Fruit fly (Drosophila melanogaster) whole organism, embryonic: ENCODE measurements around the gene DEF8.
A peak's percentile ranks its signal among the peaks of the same experiment; 100 is the strongest.

Source experiments
- Atf-2 ChIP-seq: fragments of 200-800 bp; sonication (Bioruptor generic); optimal IDR thresholded peaks from 2 replicates; lab custom pipeline; 2016; ENCODE audit warnings: missing biosample characterization, missing genetic modification characterization
- B-H1 ChIP-seq: fragments of 200-800 bp; sonication (Bioruptor generic); IDR thresholded peaks from 3 replicates; pipeline ENCODE4 v1.3.6; 2022; ENCODE audit warnings: missing biosample characterization, missing genetic modification characterization
- Bdp1 ChIP-seq: fragments of 200-800 bp; sonication (Bioruptor generic); optimal IDR thresholded peaks from 3 replicates; lab custom pipeline; 2016; ENCODE audit warnings: missing biosample characterization, missing genetic modification characterization
- CG10274 ChIP-seq: fragments of 200-800 bp; sonication (Bioruptor generic); optimal IDR thresholded peaks from 3 replicates; lab custom pipeline; 2017; ENCODE audit warnings: missing biosample characterization, mild to moderate bottlenecking, missing genetic modification characterization
- CG10654 ChIP-seq: fragments of 200-800 bp; sonication (Bioruptor generic); optimal IDR thresholded peaks from 2 replicates; lab custom pipeline; 2016; ENCODE audit warnings: missing biosample characterization, missing genetic modification characterization
- CG11085 ChIP-seq: fragments of 200-800 bp; sonication (Bioruptor generic); IDR thresholded peaks from 2 replicates; pipeline ENCODE4 v1.3.6; 2022; ENCODE audit warnings: missing biosample characterization, missing genetic modification characterization
- CG11247 ChIP-seq: fragments of 200-800 bp; sonication (Bioruptor generic); IDR thresholded peaks from 2 replicates; pipeline ENCODE4 v1.3.6; 2022; ENCODE audit warnings: missing biosample characterization, missing genetic modification characterization
- CG12155 ChIP-seq: fragments of 200-800 bp; sonication (Bioruptor generic); optimal IDR thresholded peaks from 3 replicates; lab custom pipeline; 2016; ENCODE audit warnings: missing biosample characterization, missing genetic modification characterization
- CG13775 ChIP-seq: fragments of 200-800 bp; sonication (Bioruptor generic); optimal IDR thresholded peaks from 3 replicates; lab custom pipeline; 2017; ENCODE audit warnings: missing biosample characterization, mild to moderate bottlenecking, missing genetic modification characterization
- CG14014 ChIP-seq: fragments of 200-800 bp; sonication (Bioruptor generic); IDR thresholded peaks from 2 replicates; pipeline ENCODE4 v1.3.6; 2022; ENCODE audit warnings: missing biosample characterization, missing genetic modification characterization
- CG14860 ChIP-seq: fragments of 200-800 bp; sonication (Bioruptor generic); IDR thresholded peaks from 3 replicates; pipeline ENCODE4 v1.3.6; 2022; ENCODE audit warnings: missing biosample characterization, missing genetic modification characterization; ENCODE audit not compliant: partially characterized antibody
- CG15479 ChIP-seq: fragments of 200-800 bp; sonication (Bioruptor generic); optimal IDR thresholded peaks from 3 replicates; lab custom pipeline; 2019; ENCODE audit warnings: missing biosample characterization, mild to moderate bottlenecking, missing genetic modification characterization, moderate library complexity
- CG1602 ChIP-seq: fragments of 200-800 bp; sonication (Bioruptor generic); optimal IDR thresholded peaks from 3 replicates; lab custom pipeline; 2016; ENCODE audit warnings: missing biosample characterization, missing genetic modification characterization
- CG16815 ChIP-seq: fragments of 200-800 bp; sonication (Bioruptor generic); optimal IDR thresholded peaks from 3 replicates; lab custom pipeline; 2017; ENCODE audit warnings: missing biosample characterization, mild to moderate bottlenecking, missing genetic modification characterization
- CG17186 ChIP-seq: fragments of 200-800 bp; sonication (Bioruptor generic); optimal IDR thresholded peaks from 3 replicates; lab custom pipeline; 2017; ENCODE audit warnings: missing biosample characterization, missing genetic modification reagents, missing genetic modification characterization
- CG17802 ChIP-seq: fragments of 200-800 bp; sonication (Bioruptor generic); optimal IDR thresholded peaks from 2 replicates; lab custom pipeline; 2018; ENCODE audit warnings: missing biosample characterization, mild to moderate bottlenecking, missing genetic modification characterization, moderate library complexity
- CG2129 ChIP-seq: fragments of 200-800 bp; sonication (Bioruptor generic); IDR thresholded peaks from 2 replicates; pipeline ENCODE4 v1.3.6; 2022; ENCODE audit warnings: missing biosample characterization, missing genetic modification characterization; ENCODE audit not compliant: partially characterized antibody
- CG32772 ChIP-seq: fragments of 200-800 bp; sonication (Bioruptor generic); IDR thresholded peaks from 2 replicates; pipeline ENCODE4 v1.3.6; 2022; ENCODE audit warnings: missing biosample characterization, missing genetic modification characterization
- CG34422 ChIP-seq: fragments of 200-800 bp; sonication (Bioruptor generic); IDR thresholded peaks from 3 replicates; pipeline ENCODE4 v1.3.6; 2022; ENCODE audit warnings: missing biosample characterization, missing genetic modification characterization
- CG4328 ChIP-seq: fragments of 200-800 bp; sonication (Bioruptor generic); optimal IDR thresholded peaks from 3 replicates; lab custom pipeline; 2017; ENCODE audit warnings: missing biosample characterization, missing genetic modification reagents, missing genetic modification characterization
- CG4424 ChIP-seq: fragments of 200-800 bp; sonication (Bioruptor generic); optimal IDR thresholded peaks from 3 replicates; lab custom pipeline; 2016; ENCODE audit warnings: missing biosample characterization, missing genetic modification characterization
- CG5953 ChIP-seq: fragments of 200-800 bp; sonication (Bioruptor generic); IDR thresholded peaks from 2 replicates; pipeline ENCODE4 v1.3.6; 2022; ENCODE audit warnings: missing biosample characterization, missing genetic modification characterization
- CG7372 ChIP-seq: fragments of 200-800 bp; sonication (Bioruptor generic); IDR thresholded peaks from 2 replicates; pipeline ENCODE4 v1.3.6; 2022; ENCODE audit warnings: missing biosample characterization, missing genetic modification characterization
- CG8388 ChIP-seq: fragments of 200-800 bp; sonication (Bioruptor generic); optimal IDR thresholded peaks from 2 replicates; lab custom pipeline; 2019; ENCODE audit warnings: missing biosample characterization, mild to moderate bottlenecking, missing genetic modification characterization, moderate library complexity
- CG9876 ChIP-seq: fragments of 200-800 bp; sonication (Bioruptor generic); optimal IDR thresholded peaks from 2 replicates; lab custom pipeline; 2016; ENCODE audit warnings: missing biosample characterization, missing genetic modification characterization
- Dbx ChIP-seq: fragments of 200-800 bp; sonication (Bioruptor generic); IDR thresholded peaks from 3 replicates; pipeline ENCODE4 v1.3.6; 2022; ENCODE audit warnings: missing biosample characterization, missing genetic modification characterization
- Dref ChIP-seq: fragments of 200-800 bp; sonication (Bioruptor generic); IDR thresholded peaks from 2 replicates; pipeline ENCODE4 v1.3.6; 2022; ENCODE audit warnings: missing biosample characterization, missing genetic modification characterization
- Drgx ChIP-seq: fragments of 200-800 bp; sonication (Bioruptor generic); IDR thresholded peaks from 2 replicates; pipeline ENCODE4 v1.3.6; 2022; ENCODE audit warnings: missing biosample characterization, missing genetic modification characterization
- HmgZ ChIP-seq: fragments of 200-800 bp; sonication (Bioruptor generic); optimal IDR thresholded peaks from 2 replicates; lab custom pipeline; 2018; ENCODE audit warnings: missing biosample characterization, mild to moderate bottlenecking, missing genetic modification characterization
- Lim3 ChIP-seq: fragments of 200-800 bp; sonication (Bioruptor generic); IDR thresholded peaks from 2 replicates; pipeline ENCODE4 v1.3.6; 2022; ENCODE audit warnings: missing biosample characterization, missing genetic modification characterization
- MESR4 ChIP-seq: fragments of 200-800 bp; sonication (Bioruptor generic); optimal IDR thresholded peaks from 2 replicates; lab custom pipeline; 2018; ENCODE audit warnings: missing biosample characterization, mild to moderate bottlenecking, missing genetic modification characterization, moderate library complexity
- Trl ChIP-seq, 3 experiments: fragments of >200 bp in 2 of 3; fragments of 200-800 bp in 1 of 3; sonication (Bioruptor generic) in 1 of 3; optimal IDR thresholded peaks; 2 replicates in 1 of 3; 3 replicates in 2 of 3; lab custom pipeline; 2016 to 2017; ENCODE audit warnings: missing biosample characterization in 1 of 3, missing genetic modification characterization in 1 of 3
- ab ChIP-seq: fragments of 200-800 bp; sonication (Bioruptor generic); optimal IDR thresholded peaks from 2 replicates; lab custom pipeline; 2016; ENCODE audit warnings: missing biosample characterization, missing genetic modification characterization
- ara ChIP-seq: fragments of 200-800 bp; sonication (Bioruptor generic); IDR thresholded peaks from 2 replicates; pipeline ENCODE4 v1.3.6; 2022; ENCODE audit warnings: missing biosample characterization, missing genetic modification characterization
- ato ChIP-seq: fragments of 200-800 bp; sonication (Bioruptor generic); IDR thresholded peaks from 2 replicates; pipeline ENCODE4 v1.3.6; 2022; ENCODE audit warnings: missing biosample characterization, missing genetic modification characterization; ENCODE audit not compliant: partially characterized antibody
- dmrt99B ChIP-seq: fragments of 200-800 bp; sonication (Bioruptor generic); optimal IDR thresholded peaks from 2 replicates; lab custom pipeline; 2018; ENCODE audit warnings: missing biosample characterization, mild to moderate bottlenecking, missing genetic modification characterization, moderate library complexity
- gfzf ChIP-seq: fragments of 200-800 bp; sonication (Bioruptor generic); optimal IDR thresholded peaks from 2 replicates; lab custom pipeline; 2016; ENCODE audit warnings: missing biosample characterization, mild to moderate bottlenecking, missing genetic modification characterization, moderate library complexity
- her ChIP-seq: fragments of 200-800 bp; sonication (Bioruptor generic); optimal IDR thresholded peaks from 2 replicates; lab custom pipeline; 2016; ENCODE audit warnings: missing biosample characterization, missing genetic modification characterization
- ken ChIP-seq: fragments of 200-800 bp; sonication (Bioruptor generic); IDR thresholded peaks from 3 replicates; pipeline ENCODE4 v1.3.6; 2022; ENCODE audit warnings: missing biosample characterization, missing genetic modification characterization
- luna ChIP-seq: fragments of 200-800 bp; sonication (Bioruptor generic); optimal IDR thresholded peaks from 2 replicates; lab custom pipeline; 2016; ENCODE audit warnings: missing biosample characterization, missing genetic modification characterization
- nerfin-2 ChIP-seq: fragments of 200-800 bp; sonication (Bioruptor generic); IDR thresholded peaks from 2 replicates; pipeline ENCODE4 v1.3.6; 2022; ENCODE audit warnings: missing biosample characterization, missing genetic modification characterization; ENCODE audit not compliant: partially characterized antibody
- onecut ChIP-seq: fragments of 200-800 bp; sonication (Bioruptor generic); IDR thresholded peaks from 2 replicates; pipeline ENCODE4 v1.3.6; 2022; ENCODE audit warnings: missing biosample characterization, missing genetic modification characterization
- psq ChIP-seq: fragments of 200-800 bp; sonication (Bioruptor generic); optimal IDR thresholded peaks from 2 replicates; lab custom pipeline; 2017; ENCODE audit warnings: missing biosample characterization, missing genetic modification characterization
- pum ChIP-seq: fragments of 200-800 bp; sonication (Bioruptor generic); optimal IDR thresholded peaks from 2 replicates; lab custom pipeline; 2016; ENCODE audit warnings: missing biosample characterization, missing genetic modification characterization
- run ChIP-seq: fragments of 200-800 bp; sonication (Bioruptor generic); optimal IDR thresholded peaks from 3 replicates; lab custom pipeline; 2018; ENCODE audit warnings: missing biosample characterization, mild to moderate bottlenecking, missing genetic modification characterization
- schlank ChIP-seq: fragments of 200-800 bp; sonication (Bioruptor generic); optimal IDR thresholded peaks from 2 replicates; lab custom pipeline; 2018; ENCODE audit warnings: missing biosample characterization, mild to moderate bottlenecking, missing genetic modification characterization
- so ChIP-seq: fragments of 200-800 bp; sonication (Bioruptor generic); IDR thresholded peaks from 3 replicates; pipeline ENCODE4 v1.3.6; 2022; ENCODE audit warnings: missing biosample characterization, missing genetic modification characterization
- unc-4 ChIP-seq: fragments of 200-800 bp; sonication (Bioruptor generic); IDR thresholded peaks from 2 replicates; pipeline ENCODE4 v1.3.6; 2022; ENCODE audit warnings: missing biosample characterization, missing genetic modification characterization; ENCODE audit not compliant: partially characterized antibody

The DEF8 gene

dm6 chr3L:12138113-12138899 is 6.4 kb downstream of the DEF8 start, which contains the start of the genes ND-SGDH and RhoGAP68F (continued):
- TF ChIP-seq run (tag; lab: Kevin White, UChicago) (peak; percentile 17), schlank (tag; lab: Kevin White, UChicago) (no peak), ara (0 out of 2 replicates have a peak, but pooled peaks have one; percentile 7), CG2129 (GFP tag; lab: Robert Waterston, UW) (peak; percentile 84), CG15479 (GFP tag; lab: Kevin White, UChicago) (no peak), CG12155 (GFP tag; lab: Kevin White, UChicago) (peak; percentile 84), dmrt99B (tag; lab: Kevin White, UChicago) (peak; percentile 67), Bdp1 (peak; percentile 7), CG4328 (GFP tag; lab: Kevin White, UChicago) (peak; percentile 61), CG32772 (GFP tag; lab: Robert Waterston, UW) (peak; percentile 59; the same call in 1 of the 2 replicates), CG10654 (GFP tag; lab: Kevin White, UChicago) (peak; percentile 68), Lim3 (GFP tag; lab: Robert Waterston, UW) (no peak), unc-4 (GFP tag; lab: Robert Waterston, UW) (peak; percentile 91), CG11247 (GFP tag; lab: Robert Waterston, UW) (peak; percentile 54), ab (GFP tag; lab: Kevin White, UChicago) (no peak), CG4424 (GFP tag; lab: Kevin White, UChicago) (peak; percentile 73), CG14860 (peak; percentile 96), B-H1 (GFP tag; lab: Robert Waterston, UW) (peak; percentile 36; the same call in 1 of the 3 replicates), psq (peak; percentile 7), HmgZ (tag; lab: Kevin White, UChicago) (peak; percentile 72), CG17802 (tag; lab: Kevin White, UChicago) (peak; percentile 17), MESR4 (GFP tag; lab: Kevin White, UChicago) (peak; percentile 78), ato (GFP tag; lab: Robert Waterston, UW) (peak; percentile 48; the same call in 1 of the 2 replicates), Drgx (GFP tag; lab: Robert Waterston, UW) (peak; percentile 34; the same call in 1 of the 2 replicates), CG17186 (peak; percentile 31), CG10274 (GFP tag; lab: Kevin White, UChicago) (no peak), nerfin-2 (GFP tag; lab: Robert Waterston, UW) (peak; percentile 76), CG9876 (GFP tag; lab: Kevin White, UChicago) (peak; percentile 6), so (GFP tag; lab: Robert Waterston, UW) (peak; percentile 50; the same call in 1 of the 3 replicates), Dbx (peak; percentile 83), CG34422 (GFP tag; lab: Robert Waterston, UW) (peak; percentile 65; the same call in 1 of the 3 replicates), Atf-2 (GFP tag; lab: Kevin White, UChicago) (peak; percentile 71), luna (peak; percentile 25), pum (GFP tag; lab: Kevin White, UChicago) (peak; percentile 68), CG7372 (GFP tag; lab: Robert Waterston, UW) (peak; percentile 74), CG8388 (GFP tag; lab: Kevin White, UChicago) (peak; percentile 60), onecut (GFP tag; lab: Robert Waterston, UW) (peak; percentile 34), CG1602 (peak; percentile 67), CG11085 (GFP tag; lab: Robert Waterston, UW) (no peak), her (no peak), Trl (optimal IDR thresholded peaks at IDR 0.05; lab: Kevin White, UChicago) (no peak), Trl (GFP tag; optimal IDR thresholded peaks at IDR 0.05; lab: Kevin White, UChicago) (peak; percentile 66), CG14014 (GFP tag; lab: Robert Waterston, UW) (peak; percentile 61; the same call in 1 of the 2 replicates), gfzf (GFP tag; lab: Kevin White, UChicago) (peak; percentile 58), Dref (GFP tag; lab: Robert Waterston, UW) (peak; percentile 64), CG16815 (GFP tag; lab: Kevin White, UChicago) (peak; percentile 73), CG5953 (GFP tag; lab: Robert Waterston, UW) (no peak), CG13775 (GFP tag; lab: Kevin White, UChicago) (peak; percentile 85), ken (GFP tag; lab: Robert Waterston, UW) (peak; percentile 58; the same call in 1 of the 3 replicates)
